Worm (Caenorhabditis elegans) whole organism, mixed stage, embryonic: ENCODE data around the gene panl-3.

Experiments used
- M03D4.4 ChIP-seq: sonication (generic microtip); optimal IDR thresholded peaks from 2 replicates; lab custom pipeline; 2017; ENCODE audit warnings: mild to moderate bottlenecking, missing genetic modification characterization, missing compliant biosample characterization
- blmp-1 ChIP-seq: fragments of 150-350 bp; optimal IDR thresholded peaks from 2 replicates; lab custom pipeline; 2014; ENCODE audit warnings: missing biosample characterization, missing genetic modification characterization
- ces-1 ChIP-seq: fragments of 150-350 bp; optimal IDR thresholded peaks from 2 replicates; lab custom pipeline; 2014; ENCODE audit warnings: missing biosample characterization, missing genetic modification reagents, missing genetic modification characterization
- elt-3 ChIP-seq: fragments of 150-350 bp; optimal IDR thresholded peaks from 2 replicates; lab custom pipeline; 2014; ENCODE audit warnings: missing biosample characterization, missing genetic modification characterization
- ham-2 ChIP-seq: fragments of 200-800 bp; sonication (Bioruptor generic); optimal IDR thresholded peaks from 2 replicates; lab custom pipeline; 2018; ENCODE audit warnings: mild to moderate bottlenecking, missing genetic modification characterization, missing compliant biosample characterization
- mab-5 ChIP-seq: fragments of 150-350 bp; optimal IDR thresholded peaks from 2 replicates; lab custom pipeline; 2014; ENCODE audit warnings: missing biosample characterization, missing genetic modification characterization
- nhr-2 ChIP-seq: fragments of 150-350 bp; optimal IDR thresholded peaks from 2 replicates; lab custom pipeline; 2014; ENCODE audit warnings: missing biosample characterization, missing genetic modification characterization
- nhr-28 ChIP-seq: fragments of 150-350 bp; optimal IDR thresholded peaks from 2 replicates; lab custom pipeline; 2014; ENCODE audit warnings: missing biosample characterization, missing genetic modification characterization
- snpc-4 ChIP-seq: fragments of 150-350 bp; optimal IDR thresholded peaks from 2 replicates; lab custom pipeline; 2014; ENCODE audit warnings: missing biosample characterization, missing genetic modification characterization
- sptf-1 ChIP-seq: sonication (generic microtip); optimal IDR thresholded peaks from 2 replicates; lab custom pipeline; 2017; ENCODE audit warnings: mild to moderate bottlenecking, missing genetic modification characterization, moderate library complexity, missing compliant biosample characterization
- unc-39 ChIP-seq: fragments of 150-350 bp; optimal IDR thresholded peaks from 2 replicates; lab custom pipeline; 2014; ENCODE audit warnings: missing biosample characterization, missing genetic modification characterization
- unc-62 ChIP-seq: fragments of 150-350 bp; optimal IDR thresholded peaks from 2 replicates; lab custom pipeline; 2014; ENCODE audit warnings: missing biosample characterization, missing genetic modification reagents, missing genetic modification characterization
- ztf-11 ChIP-seq: fragments of 150-350 bp; optimal IDR thresholded peaks from 2 replicates; lab custom pipeline; 2014; ENCODE audit warnings: missing biosample characterization, missing genetic modification characterization

ce11 chrIII:9782483-9783081 is 36.3 kb upstream of the panl-3 start, which contains the start of gene R10E11.6:
- TF ChIP-seq unc-62 (GFP tag; lab: Kevin White, UChicago) (no peak), mab-5 (tag; lab: Kevin White, UChicago) (no peak), ztf-11 (tag; lab: Kevin White, UChicago) (no peak), blmp-1 (tag; lab: Kevin White, UChicago) (no peak), ces-1 (GFP tag; lab: Kevin White, UChicago) (no peak), sptf-1 (no peak), snpc-4 (tag; lab: Kevin White, UChicago) (no peak), nhr-2 (tag; lab: Kevin White, UChicago) (no peak), nhr-28 (tag; lab: Kevin White, UChicago) (no peak), elt-3 (tag; lab: Kevin White, UChicago) (no peak), ham-2 (GFP tag; lab: Kevin White, UChicago) (no peak), unc-39 (no peak), M03D4.4 (tag; lab: Kevin White, UChicago) (no peak)
